Fruit fly (Drosophila melanogaster): ENCODE results near the gene nAChRalpha6.

Gene nAChRalpha6

dm6 chr2L:9886086-9886485 lies at the start of gene nAChRalpha6:
Gene nAChRalpha6 (minus strand): TSS chr2L:9886250.
- TF ChIP-seq foxo (GFP tag; optimal IDR thresholded peaks at IDR 0.05), result no peak
- TF ChIP-seq CrebA (GFP tag; optimal IDR thresholded peaks at IDR 0.05; ENCODE audit: borderline replicate concordance), result no peak
- no peak for TF ChIP-seq OdsH (GFP tag; optimal IDR thresholded peaks at IDR 0.05)
- no peak for TF ChIP-seq GATAd (GFP tag; optimal IDR thresholded peaks at IDR 0.05)
- no peak for TF ChIP-seq Rel (GFP tag; optimal IDR thresholded peaks at IDR 0.05)
- TF ChIP-seq Rel (tag; optimal IDR thresholded peaks at IDR 0.05), result no peak
- no peak for TF ChIP-seq N (GFP tag; optimal IDR thresholded peaks at IDR 0.05)
- TF ChIP-seq dmrt93B (GFP tag; optimal IDR thresholded peaks at IDR 0.05), result no peak
- no peak for TF ChIP-seq jim (GFP tag; optimal IDR thresholded peaks at IDR 0.05)

- TF ChIP-seq sage (GFP tag; optimal IDR thresholded peaks at IDR 0.05) (no peak), brk (GFP tag; optimal IDR thresholded peaks at IDR 0.05) (no peak), Mio (GFP tag; optimal IDR thresholded peaks at IDR 0.05) (no peak), lola (GFP tag; optimal IDR thresholded peaks at IDR 0.05) (no peak), fru (GFP tag; optimal IDR thresholded peaks at IDR 0.05) (no peak), CG9705 (GFP tag; optimal IDR thresholded peaks at IDR 0.05) (no peak), dsf (GFP tag; optimal IDR thresholded peaks at IDR 0.05; ENCODE audit: borderline replicate concordance) (no peak), HLH106 (tag; optimal IDR thresholded peaks at IDR 0.05) (no peak), Abd-B (GFP tag; optimal IDR thresholded peaks at IDR 0.05) (no peak), N (GFP tag; optimal IDR thresholded peaks at IDR 0.05) (no peak), Vsx2 (GFP tag; optimal IDR thresholded peaks at IDR 0.05; ENCODE audit: partially characterized antibody) (no peak), dl (GFP tag; optimal IDR thresholded peaks at IDR 0.05; ENCODE audit: insufficient read depth in 1 of 2, partially characterized antibody in 2 of 2) (no peak), woc (GFP tag; optimal IDR thresholded peaks at IDR 0.05) (no peak), foxo (GFP tag; optimal IDR thresholded peaks at IDR 0.05) (no peak), psq (GFP tag; optimal IDR thresholded peaks at IDR 0.05) (no peak), Hnf4 (GFP tag; optimal IDR thresholded peaks at IDR 0.05) (no peak), pan (optimal IDR thresholded peaks at IDR 0.05) (no peak), rgr (GFP tag; optimal IDR thresholded peaks at IDR 0.05) (no peak), sv (GFP tag; optimal IDR thresholded peaks at IDR 0.05) (no peak)
These were observed 47.0 kb upstream of the nAChRalpha6 start, which contains the start of gene Cpr30F for dm6 chr2L:9933063-9933462. Gene Cpr30F (minus strand): TSS chr2L:9933163.

- no peak for TF ChIP-seq Hr78 (GFP tag; optimal IDR thresholded peaks at IDR 0.05)
- no peak for TF ChIP-seq Hnf4 (GFP tag; optimal IDR thresholded peaks at IDR 0.05)
- no peak for TF ChIP-seq Abd-B (GFP tag; optimal IDR thresholded peaks at IDR 0.05)
- no peak for TF ChIP-seq Dfd (GFP tag; optimal IDR thresholded peaks at IDR 0.05)
- TF ChIP-seq OdsH (GFP tag; optimal IDR thresholded peaks at IDR 0.05), result no peak
- TF ChIP-seq lola (GFP tag; optimal IDR thresholded peaks at IDR 0.05), result no peak
- TF ChIP-seq pan (optimal IDR thresholded peaks at IDR 0.05), result no peak
- TF ChIP-seq dl (GFP tag; optimal IDR thresholded peaks at IDR 0.05; ENCODE audit: insufficient read depth in 1 of 2, partially characterized antibody in 2 of 2), result no peak
- TF ChIP-seq sage (GFP tag; optimal IDR thresholded peaks at IDR 0.05), result no peak
- TF ChIP-seq br (GFP tag; optimal IDR thresholded peaks at IDR 0.05), result no peak
- no peak for TF ChIP-seq fru (GFP tag; optimal IDR thresholded peaks at IDR 0.05)
- TF ChIP-seq woc (GFP tag; optimal IDR thresholded peaks at IDR 0.05), result no peak
These were observed 44.2 kb upstream of the nAChRalpha6 start, which contains the start of gene CG42367 for dm6 chr2L:9930280-9930679. Gene CG42367 (plus strand): TSS chr2L:9930580.

dm6 chr2L:9924765-9925164 lies 38.7 kb upstream of the nAChRalpha6 start, which contains the start of the genes TbCMF46 and CG42366:
Gene TbCMF46 (minus strand): TSS chr2L:9924865.
Gene CG42366 (plus strand): TSS chr2L:9925161.
- TF ChIP-seq Hnf4 (GFP tag; optimal IDR thresholded peaks at IDR 0.05) (no peak), jim (GFP tag; optimal IDR thresholded peaks at IDR 0.05) (no peak), dsf (GFP tag; optimal IDR thresholded peaks at IDR 0.05; ENCODE audit: borderline replicate concordance) (no peak), Rel (GFP tag; optimal IDR thresholded peaks at IDR 0.05) (no peak), Rel (tag; optimal IDR thresholded peaks at IDR 0.05) (no peak), br (GFP tag; optimal IDR thresholded peaks at IDR 0.05) (no peak), woc (GFP tag; optimal IDR thresholded peaks at IDR 0.05) (no peak), CrebA (GFP tag; optimal IDR thresholded peaks at IDR 0.05; ENCODE audit: borderline replicate concordance) (no peak), dmrt93B (GFP tag; optimal IDR thresholded peaks at IDR 0.05) (no peak), psq (GFP tag; optimal IDR thresholded peaks at IDR 0.05) (no peak), Vsx2 (GFP tag; optimal IDR thresholded peaks at IDR 0.05; ENCODE audit: partially characterized antibody) (no peak), Hr83 (GFP tag; optimal IDR thresholded peaks at IDR 0.05; ENCODE audit: poor library complexity, severe bottlenecking) (no peak), pan (optimal IDR thresholded peaks at IDR 0.05) (no peak), Myc (optimal IDR thresholded peaks at IDR 0.05) (no peak), sv (GFP tag; optimal IDR thresholded peaks at IDR 0.05) (no peak), sage (GFP tag; optimal IDR thresholded peaks at IDR 0.05) (no peak), HLH106 (tag; optimal IDR thresholded peaks at IDR 0.05) (no peak)

All from whole organism, wandering third instar larva.